Worm (Caenorhabditis elegans) whole organism, early embryonic: ENCODE measurements around the gene F43E2.11.

Experiments used
- B0310.2 ChIP-seq: sonication (generic microtip); optimal IDR thresholded peaks from 2 replicates; lab custom pipeline; 2016; ENCODE audit warnings: mild to moderate bottlenecking, missing genetic modification characterization, missing compliant biosample characterization
- ama-1 ChIP-seq: fragments of 150-350 bp; optimal IDR thresholded peaks from 2 replicates; lab custom pipeline; 2014
- ceh-13 ChIP-seq: fragments of 200-800 bp; sonication (Bioruptor generic); optimal IDR thresholded peaks from 2 replicates; lab custom pipeline; 2018; ENCODE audit warnings: mild to moderate bottlenecking, missing genetic modification characterization, missing compliant biosample characterization
- ceh-36 ChIP-seq: sonication (generic microtip); optimal IDR thresholded peaks from 2 replicates; lab custom pipeline; 2016; ENCODE audit warnings: missing genetic modification characterization, inconsistent platforms, missing compliant biosample characterization
- flt-1 ChIP-seq: fragments of 200-800 bp; sonication (Bioruptor generic); IDR thresholded peaks from 2 replicates; pipeline ENCODE4 v1.3.6; 2022; ENCODE audit warnings: missing genetic modification characterization, missing compliant biosample characterization
- hmbx-1 ChIP-seq: sonication (generic microtip); optimal IDR thresholded peaks from 2 replicates; lab custom pipeline; 2016; ENCODE audit warnings: mild to moderate bottlenecking, missing genetic modification characterization, missing compliant biosample characterization
- hmg-4 ChIP-seq: fragments of 200-800 bp; sonication (Bioruptor generic); optimal IDR thresholded peaks from 2 replicates; lab custom pipeline; 2018; ENCODE audit warnings: mild to moderate bottlenecking, missing genetic modification characterization, missing compliant biosample characterization
- hnd-1 ChIP-seq: sonication (generic microtip); optimal IDR thresholded peaks from 2 replicates; lab custom pipeline; 2016; ENCODE audit warnings: missing genetic modification characterization, missing compliant biosample characterization
- pes-1 ChIP-seq: fragments of 200-800 bp; sonication (Bioruptor generic); IDR thresholded peaks from 2 replicates; pipeline ENCODE4 v1.3.6; 2022; ENCODE audit warnings: missing genetic modification reagents, missing genetic modification characterization, missing compliant biosample characterization
- scrt-1 ChIP-seq: fragments of 200-800 bp; sonication (Bioruptor generic); IDR thresholded peaks from 2 replicates; pipeline ENCODE4 v1.3.6; 2022; ENCODE audit warnings: missing genetic modification characterization, missing compliant biosample characterization
- sea-1 ChIP-seq: fragments of 200-800 bp; sonication (Bioruptor generic); conservative IDR thresholded peaks from 2 replicates; pipeline ENCODE4 v1.3.6; 2022; ENCODE audit warnings: missing genetic modification characterization, missing compliant biosample characterization
- tbx-11 ChIP-seq: fragments of 200-800 bp; sonication (Bioruptor generic); IDR thresholded peaks from 2 replicates; pipeline ENCODE4 v1.3.6; 2022; ENCODE audit warnings: missing genetic modification characterization, missing compliant biosample characterization
- tbx-37 ChIP-seq: fragments of 200-800 bp; sonication (Bioruptor generic); conservative IDR thresholded peaks from 2 replicates; pipeline ENCODE4 v1.3.6; 2022; ENCODE audit warnings: missing genetic modification reagents, missing genetic modification characterization, missing compliant biosample characterization

DNA sequence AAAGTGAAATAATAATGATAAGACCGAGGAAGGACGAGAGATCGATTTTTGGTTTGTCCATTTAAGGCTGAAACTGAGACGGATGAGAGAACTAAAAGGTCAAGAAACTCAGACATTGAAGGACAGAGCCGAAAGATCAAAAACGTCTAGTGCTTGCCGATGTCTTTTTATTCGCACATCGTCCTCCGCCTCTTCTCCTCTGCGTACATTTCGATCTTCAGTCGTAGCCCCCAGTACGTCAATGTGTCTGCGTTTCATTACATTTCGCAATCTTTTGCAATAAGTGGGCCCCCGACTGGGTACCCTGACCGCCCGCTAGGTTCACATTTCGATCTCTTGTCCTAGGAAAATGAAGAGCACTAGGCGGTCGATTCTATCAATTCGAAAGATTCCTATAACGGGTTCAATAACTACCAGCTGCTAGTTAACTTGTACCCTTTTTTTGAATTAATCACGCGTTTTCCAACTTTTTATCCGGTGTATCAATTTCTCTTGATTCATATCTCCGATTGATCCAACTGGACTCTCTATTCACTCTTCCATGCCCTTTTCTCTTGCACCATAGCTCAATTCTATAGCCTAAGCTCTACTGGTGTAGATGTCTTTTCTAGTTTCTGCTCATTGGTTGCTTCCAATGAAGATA, 22.1 kb upstream of the F43E2.11 start:
- TF ChIP-seq ama-1 (no peak), pes-1 (GFP tag; lab: Robert Waterston, UW) (no peak), tbx-37 (GFP tag; lab: Robert Waterston, UW) (no peak), hnd-1 (tag; lab: Kevin White, UChicago) (no peak), ceh-13 (GFP tag; lab: Kevin White, UChicago) (no peak), hmbx-1 (tag; lab: Kevin White, UChicago) (no peak), tbx-11 (no peak), scrt-1 (GFP tag; lab: Robert Waterston, UW) (no peak), flt-1 (GFP tag; lab: Robert Waterston, UW) (no peak), B0310.2 (no peak), sea-1 (GFP tag; lab: Robert Waterston, UW) (no peak), hmg-4 (GFP tag; lab: Kevin White, UChicago) (no peak), ceh-36 (tag; lab: Kevin White, UChicago) (no peak)
